Worm (Caenorhabditis elegans) whole organism, early embryonic: ENCODE results near the gene C16C8.22.

Experiments
- ama-1 ChIP-seq: fragments of 150-350 bp; optimal IDR thresholded peaks from 2 replicates; lab custom pipeline; 2014
- ceh-13 ChIP-seq: fragments of 200-800 bp; sonication (Bioruptor generic); optimal IDR thresholded peaks from 2 replicates; lab custom pipeline; 2018; ENCODE audit warnings: mild to moderate bottlenecking, missing genetic modification characterization, missing compliant biosample characterization
- flt-1 ChIP-seq: fragments of 200-800 bp; sonication (Bioruptor generic); IDR thresholded peaks from 2 replicates; pipeline ENCODE4 v1.3.6; 2022; ENCODE audit warnings: missing genetic modification characterization, missing compliant biosample characterization

- TF ChIP-seq ama-1 (lab: Kevin White, UChicago) = no peak
- TF ChIP-seq ceh-13 (GFP tag; lab: Kevin White, UChicago) = no peak
- 0 out of 2 replicates have a peak, but pooled peaks have one; percentile 17 for TF ChIP-seq flt-1 (GFP tag; lab: Robert Waterston, UW)
These were observed 39.2 kb upstream of the C16C8.22 start, which contains the start of gene smu-2 for ce11 chrII:3482231-3482630.
